Worm (Caenorhabditis elegans) whole organism, L1 larva: Measurements from ENCODE around the gene lips-6.

Experiments
- C16A3.4 ChIP-seq: fragments of 150-350 bp; optimal IDR thresholded peaks from 2 replicates; lab custom pipeline; 2014; ENCODE audit warnings: missing biosample characterization, missing genetic modification characterization
- F16B12.6 ChIP-seq: fragments of 150-350 bp; optimal IDR thresholded peaks from 2 replicates; lab custom pipeline; 2014; ENCODE audit warnings: missing biosample characterization, missing genetic modification characterization
- aha-1 ChIP-seq: fragments of 150-350 bp; optimal IDR thresholded peaks from 2 replicates; lab custom pipeline; 2014; ENCODE audit warnings: missing biosample characterization, missing genetic modification characterization
- ama-1 ChIP-seq: fragments of 150-350 bp; optimal IDR thresholded peaks from 2 replicates; lab custom pipeline; 2014
- blmp-1 ChIP-seq: fragments of 150-350 bp; optimal IDR thresholded peaks from 2 replicates; lab custom pipeline; 2014; ENCODE audit warnings: missing biosample characterization, missing genetic modification characterization
- ceh-8 ChIP-seq: fragments of 200-800 bp; sonication (Bioruptor generic); optimal IDR thresholded peaks from 2 replicates; lab custom pipeline; 2018; ENCODE audit warnings: mild to moderate bottlenecking, missing genetic modification characterization, moderate library complexity, missing compliant biosample characterization
- ceh-88 ChIP-seq: fragments of 200-800 bp; sonication (Bioruptor generic); IDR thresholded peaks from 2 replicates; pipeline ENCODE4 v1.3.6; 2022; ENCODE audit warnings: missing genetic modification characterization, missing compliant biosample characterization
- ces-1 ChIP-seq: fragments of 150-350 bp; optimal IDR thresholded peaks from 2 replicates; lab custom pipeline; 2014; ENCODE audit warnings: missing biosample characterization, missing genetic modification reagents, missing genetic modification characterization
- efl-1 ChIP-seq, 4 experiments: fragments of 150-350 bp; optimal IDR thresholded peaks in 3 of 4; peaks in 1 of 4; 1 replicate in 1 of 4; 2 replicates in 3 of 4; lab custom pipeline; 2014; ENCODE audit warnings: missing biosample characterization in 2 of 4, missing genetic modification characterization in 2 of 4, missing genetic modification reagents in 2 of 4
- elt-2 ChIP-seq: sonication (generic microtip); optimal IDR thresholded peaks from 2 replicates; lab custom pipeline; 2016; ENCODE audit warnings: missing genetic modification characterization, mild to moderate bottlenecking, inconsistent platforms, missing compliant biosample characterization, missing genetic modification reagents
- elt-3 ChIP-seq, 6 experiments: fragments of 150-350 bp in 1 of 6; sonication (generic microtip); optimal IDR thresholded peaks; 2 replicates each; lab custom pipeline; 2017 to 2018; ENCODE audit warnings: missing biosample characterization in 6 of 6, missing genetic modification characterization in 6 of 6, inconsistent platforms in 1 of 6
- hlh-4 ChIP-seq: sonication (generic microtip); optimal IDR thresholded peaks from 2 replicates; lab custom pipeline; 2016; ENCODE audit warnings: mild to moderate bottlenecking, missing genetic modification characterization, missing compliant biosample characterization
- lin-14 ChIP-seq: fragments of 200-800 bp; sonication (Bioruptor generic); optimal IDR thresholded peaks from 2 replicates; lab custom pipeline; 2018; ENCODE audit warnings: mild to moderate bottlenecking, missing genetic modification characterization, moderate library complexity, missing compliant biosample characterization
- lin-35 ChIP-seq, 2 experiments: fragments of 150-350 bp; optimal IDR thresholded peaks; 2 replicates each; lab custom pipeline; 2014; ENCODE audit warnings: missing biosample characterization in 2 of 2, missing genetic modification characterization in 2 of 2, missing genetic modification reagents in 2 of 2
- lsy-2 ChIP-seq, 2 experiments: fragments of 150-350 bp; optimal IDR thresholded peaks; 2 replicates each; lab custom pipeline; 2014; ENCODE audit warnings: missing biosample characterization in 2 of 2, missing genetic modification characterization in 2 of 2
- mab-9 ChIP-seq: fragments of 200-800 bp; sonication (Bioruptor generic); IDR thresholded peaks from 2 replicates; pipeline ENCODE4 v1.3.6; 2022; ENCODE audit warnings: missing genetic modification reagents, missing genetic modification characterization, missing compliant biosample characterization
- nhr-19 ChIP-seq: fragments of 200-800 bp; sonication (Bioruptor generic); conservative IDR thresholded peaks from 2 replicates; pipeline ENCODE4 v1.3.6; 2022; ENCODE audit warnings: missing genetic modification characterization, missing compliant biosample characterization
- nhr-20 ChIP-seq: sonication (generic microtip); optimal IDR thresholded peaks from 2 replicates; lab custom pipeline; 2016; ENCODE audit warnings: mild to moderate bottlenecking, missing genetic modification characterization, missing compliant biosample characterization
- nhr-237 ChIP-seq: fragments of 150-350 bp; optimal IDR thresholded peaks from 2 replicates; lab custom pipeline; 2014; ENCODE audit warnings: missing biosample characterization, missing genetic modification characterization
- nhr-28 ChIP-seq: fragments of 150-350 bp; optimal IDR thresholded peaks from 2 replicates; lab custom pipeline; 2014; ENCODE audit warnings: missing biosample characterization, missing genetic modification characterization
- nhr-47 ChIP-seq: sonication (generic microtip); optimal IDR thresholded peaks from 2 replicates; lab custom pipeline; 2016; ENCODE audit warnings: mild to moderate bottlenecking, missing genetic modification characterization, moderate library complexity, missing compliant biosample characterization
- nhr-71 ChIP-seq: sonication (generic microtip); optimal IDR thresholded peaks from 2 replicates; lab custom pipeline; 2016; ENCODE audit warnings: mild to moderate bottlenecking, missing genetic modification characterization, moderate library complexity, missing compliant biosample characterization
- nhr-77 ChIP-seq: fragments of 150-350 bp; optimal IDR thresholded peaks from 2 replicates; lab custom pipeline; 2014; ENCODE audit warnings: missing biosample characterization, missing genetic modification characterization
- nhr-84 ChIP-seq: sonication (generic microtip); optimal IDR thresholded peaks from 2 replicates; lab custom pipeline; 2017; ENCODE audit warnings: missing biosample characterization, missing genetic modification characterization
- nhr-85 ChIP-seq: sonication (generic microtip); peaks from one replicate; lab custom pipeline; 2016; ENCODE audit warnings: missing genetic modification characterization, inconsistent platforms, missing compliant biosample characterization
- nhr-90 ChIP-seq: sonication (generic microtip); optimal IDR thresholded peaks from 2 replicates; lab custom pipeline; 2016; ENCODE audit warnings: mild to moderate bottlenecking, missing genetic modification characterization, missing compliant biosample characterization; ENCODE audit not compliant: poor library complexity
- pag-3 ChIP-seq: sonication (generic microtip); optimal IDR thresholded peaks from 2 replicates; lab custom pipeline; 2017; ENCODE audit warnings: missing genetic modification characterization, mild to moderate bottlenecking, missing compliant biosample characterization, antibody characterized with exemption, borderline replicate concordance; ENCODE audit not compliant: insufficient read depth
- skn-1 ChIP-seq: fragments of 150-350 bp; optimal IDR thresholded peaks from 2 replicates; lab custom pipeline; 2014; ENCODE audit warnings: missing biosample characterization, missing genetic modification characterization
- snpc-4 ChIP-seq: fragments of 150-350 bp; optimal IDR thresholded peaks from 2 replicates; lab custom pipeline; 2014; ENCODE audit warnings: missing biosample characterization, missing genetic modification characterization
- snu-23 ChIP-seq: sonication (generic microtip); optimal IDR thresholded peaks from 2 replicates; lab custom pipeline; 2016; ENCODE audit warnings: missing genetic modification characterization, missing compliant biosample characterization
- sox-4 ChIP-seq: sonication (generic microtip); optimal IDR thresholded peaks from 2 replicates; lab custom pipeline; 2016; ENCODE audit warnings: missing genetic modification characterization, missing compliant biosample characterization
- sup-37 ChIP-seq: fragments of 200-800 bp; sonication (Bioruptor generic); optimal IDR thresholded peaks from 2 replicates; lab custom pipeline; 2018; ENCODE audit warnings: mild to moderate bottlenecking, missing genetic modification characterization, missing compliant biosample characterization
- tlp-1 ChIP-seq: fragments of 150-350 bp; optimal IDR thresholded peaks from 2 replicates; lab custom pipeline; 2014; ENCODE audit warnings: missing biosample characterization, missing genetic modification characterization
- unc-130 ChIP-seq: fragments of 150-350 bp; optimal IDR thresholded peaks from 2 replicates; lab custom pipeline; 2017; ENCODE audit warnings: missing biosample characterization, missing genetic modification characterization, inconsistent platforms
- unc-62 ChIP-seq: fragments of 150-350 bp; optimal IDR thresholded peaks from 2 replicates; lab custom pipeline; 2014; ENCODE audit warnings: missing biosample characterization, missing genetic modification reagents, missing genetic modification characterization
- unc-86 ChIP-seq: sonication (generic microtip); optimal IDR thresholded peaks from 2 replicates; lab custom pipeline; 2016; ENCODE audit warnings: missing genetic modification characterization, missing compliant biosample characterization
- xbp-1 ChIP-seq: sonication (generic microtip); optimal IDR thresholded peaks from 2 replicates; lab custom pipeline; 2016; ENCODE audit warnings: missing genetic modification characterization, missing compliant biosample characterization
- ztf-4 ChIP-seq: fragments of 150-350 bp; optimal IDR thresholded peaks from 2 replicates; lab custom pipeline; 2014; ENCODE audit warnings: missing biosample characterization, missing genetic modification characterization

Gene lips-6

ce11 chrIV:12051049-12051792, 35.7 kb upstream of the lips-6 start, which contains the start of the genes bre-5 and spt-5 (continued):
- TF ChIP-seq lin-14 (GFP tag; lab: Kevin White, UChicago): no peak
- TF ChIP-seq lin-35 (GFP tag; optimal IDR thresholded peaks at IDR 0.05; lab: Kevin White, UChicago): peak; percentile 29 to 38
- no peak for TF ChIP-seq ceh-8 (GFP tag; lab: Kevin White, UChicago)
- TF ChIP-seq unc-86 (tag; lab: Kevin White, UChicago): no peak
- TF ChIP-seq sup-37 (GFP tag; lab: Kevin White, UChicago): no peak
- TF ChIP-seq C16A3.4 (tag; lab: Kevin White, UChicago): no peak
- no peak for TF ChIP-seq sox-4
- TF ChIP-seq nhr-19: 0 out of 2 replicates have a peak, but pooled peaks have one; percentile 12
- TF ChIP-seq nhr-84 (tag; lab: Kevin White, UChicago): no peak
- TF ChIP-seq, all 84 proteins: peak for 16

- TF ChIP-seq pag-3 (tag; lab: Kevin White, UChicago) (no peak), xbp-1 (tag; lab: Kevin White, UChicago) (no peak), tlp-1 (no peak), aha-1 (tag; lab: Kevin White, UChicago) (no peak), unc-130 (tag; lab: Kevin White, UChicago) (no peak), nhr-47 (no peak), nhr-28 (no peak), ceh-88 (GFP tag; lab: Robert Waterston, UW) (no peak), ces-1 (no peak), mab-9 (GFP tag; lab: Robert Waterston, UW) (no peak), snpc-4 (tag; lab: Kevin White, UChicago) (no peak), elt-2 (no peak), nhr-71 (tag; lab: Kevin White, UChicago) (no peak), hlh-4 (no peak), ama-1 (lab: Kevin White, UChicago) (no peak), unc-62 (GFP tag; lab: Kevin White, UChicago) (no peak)
Observed at ce11 chrIV:12047552-12048347, 32.3 kb upstream of the lips-6 start, which contains the start of gene T12G3.4. Gene T12G3.4, plus strand, starts transcription at chrIV:12048256.

DNA sequence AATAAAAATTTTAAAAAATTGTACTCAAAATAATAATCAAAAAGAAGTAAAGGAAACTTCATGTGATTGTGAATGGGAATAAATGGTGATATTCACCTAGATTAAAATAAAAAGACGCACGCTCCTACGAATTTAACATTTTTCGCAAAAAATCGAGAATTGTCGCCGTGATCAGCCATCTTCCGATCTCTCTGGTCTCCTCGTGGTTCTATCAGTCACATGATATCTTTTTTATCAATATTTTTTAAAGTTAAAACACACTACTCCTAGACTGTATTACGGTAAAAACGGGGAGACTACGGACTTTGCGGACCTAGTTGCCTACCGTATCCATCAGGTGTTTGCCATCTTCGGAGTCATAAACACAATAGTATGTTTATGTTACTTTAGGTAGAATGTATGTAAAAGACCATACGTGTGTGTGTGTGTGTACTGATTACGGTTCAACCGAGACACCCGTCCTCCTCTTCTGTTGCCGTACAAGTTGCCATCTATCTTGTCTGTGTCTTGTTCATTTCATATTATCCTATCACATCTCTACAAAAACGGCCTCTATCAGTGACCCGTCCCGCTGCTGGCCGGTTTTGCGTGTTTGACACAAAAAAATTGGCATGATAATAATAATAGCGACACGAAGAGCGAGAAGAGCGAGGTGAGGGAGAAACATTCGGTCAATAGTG, 31.2 kb upstream of the lips-6 start, which contains the start of gene T12G3.2:
T12G3.2 (minus strand) TSS at position 444 of the 680 bp plus-strand sequence.
- TF ChIP-seq nhr-237 (tag; lab: Kevin White, UChicago) (no peak), lin-35 (GFP tag; optimal IDR thresholded peaks at IDR 0.05; lab: Kevin White, UChicago) (peak in 1 of 2 experiments; percentile 52), elt-2 (peak; percentile 74), lsy-2 (tag; optimal IDR thresholded peaks at IDR 0.05; lab: Kevin White, UChicago) (peak in 1 of 2 experiments; percentile 50), blmp-1 (tag; lab: Kevin White, UChicago) (peak; percentile 20), efl-1 (optimal IDR thresholded peaks at IDR 0.05; lab: Kevin White, UChicago) (no peak), efl-1 (GFP tag; optimal IDR thresholded peaks at IDR 0.05 in 1 of 2; lab: Kevin White, UChicago) (peak in 1 of 2 experiments; percentile 82), mab-9 (GFP tag; lab: Robert Waterston, UW) (no peak), ztf-4 (tag; lab: Kevin White, UChicago) (no peak), nhr-19 (peak; percentile 5; the same call in 1 of the 2 replicates), nhr-77 (no peak), snu-23 (GFP tag; lab: Kevin White, UChicago) (peak; percentile 40), lin-14 (GFP tag; lab: Kevin White, UChicago) (peak; percentile 60), nhr-90 (peak; percentile 33), F16B12.6 (no peak), elt-3 (tag; optimal IDR thresholded peaks at IDR 0.05; lab: Kevin White, UChicago) (peak in 2 of 6 experiments; percentile 19 to 71), nhr-85 (tag; lab: Kevin White, UChicago) (peak; percentile 86), nhr-20 (tag; lab: Kevin White, UChicago) (peak; percentile 76), nhr-71 (tag; lab: Kevin White, UChicago) (peak; percentile 52), skn-1 (no peak)
